Fruit fly (Drosophila melanogaster) whole organism, prepupa: Measurements from ENCODE around the gene mRpS2.

ENCODE experiments used
- Blimp-1 ChIP-seq: fragments of 200-800 bp; sonication (Bioruptor generic); optimal IDR thresholded peaks from 3 replicates; lab custom pipeline; 2017; ENCODE audit warnings: missing biosample characterization, missing genetic modification characterization, mild to moderate bottlenecking, moderate library complexity, missing genetic modification reagents
- CG10669 ChIP-seq: fragments of 200-800 bp; sonication (Bioruptor generic); optimal IDR thresholded peaks from 3 replicates; lab custom pipeline; 2018; ENCODE audit warnings: missing biosample characterization, mild to moderate bottlenecking, missing genetic modification characterization, moderate library complexity
- CG11294 ChIP-seq: fragments of 200-800 bp; sonication (Bioruptor generic); IDR thresholded peaks from 2 replicates; pipeline ENCODE4 v1.3.6; 2022; ENCODE audit warnings: missing biosample characterization, missing genetic modification characterization
- CG11902 ChIP-seq: fragments of 200-800 bp; sonication (Bioruptor generic); optimal IDR thresholded peaks from 3 replicates; lab custom pipeline; 2016; ENCODE audit warnings: missing biosample characterization, missing genetic modification characterization
- CG15336 ChIP-seq: fragments of 200-800 bp; sonication (Bioruptor generic); IDR thresholded peaks from 2 replicates; pipeline ENCODE4 v1.3.6; 2022; ENCODE audit warnings: missing biosample characterization, missing genetic modification characterization
- CG1621 ChIP-seq: fragments of 200-800 bp; sonication (Bioruptor generic); optimal IDR thresholded peaks from 3 replicates; lab custom pipeline; 2018; ENCODE audit warnings: missing biosample characterization, mild to moderate bottlenecking, missing genetic modification characterization
- CG16779 ChIP-seq: fragments of 200-800 bp; sonication (Bioruptor generic); optimal IDR thresholded peaks from 3 replicates; lab custom pipeline; 2017; ENCODE audit warnings: missing biosample characterization, mild to moderate bottlenecking, missing genetic modification characterization
- CG3032 ChIP-seq: fragments of 200-800 bp; optimal IDR thresholded peaks from 2 replicates; lab custom pipeline; 2019; ENCODE audit warnings: missing biosample characterization, mild to moderate bottlenecking, missing genetic modification characterization, moderate library complexity
- CG32006 ChIP-seq: fragments of 200-800 bp; sonication (Bioruptor generic); optimal IDR thresholded peaks from 3 replicates; lab custom pipeline; 2017; ENCODE audit warnings: missing biosample characterization, mild to moderate bottlenecking, missing genetic modification characterization
- CG3919 ChIP-seq: fragments of 200-800 bp; sonication (Bioruptor generic); optimal IDR thresholded peaks from 3 replicates; lab custom pipeline; 2016; ENCODE audit warnings: missing biosample characterization, missing genetic modification characterization
- CG4318 ChIP-seq: fragments of 200-800 bp; sonication (Bioruptor generic); optimal IDR thresholded peaks from 3 replicates; lab custom pipeline; 2017; ENCODE audit warnings: missing biosample characterization, mild to moderate bottlenecking, missing genetic modification characterization
- CG6163 ChIP-seq: fragments of 200-800 bp; sonication (Bioruptor generic); IDR thresholded peaks from 3 replicates; pipeline ENCODE4 v1.3.6; 2022; ENCODE audit warnings: missing biosample characterization, missing genetic modification characterization
- CG6276 ChIP-seq: fragments of 200-800 bp; sonication (Bioruptor generic); optimal IDR thresholded peaks from 2 replicates; lab custom pipeline; 2017; ENCODE audit warnings: missing biosample characterization, mild to moderate bottlenecking, missing genetic modification characterization
- CG6808 ChIP-seq: fragments of 200-800 bp; sonication (Bioruptor generic); optimal IDR thresholded peaks from 3 replicates; lab custom pipeline; 2017; ENCODE audit warnings: missing biosample characterization, missing genetic modification characterization, mild to moderate bottlenecking, moderate library complexity, missing genetic modification reagents
- CG6854 ChIP-seq: fragments of 200-800 bp; sonication (Bioruptor generic); optimal IDR thresholded peaks from 2 replicates; lab custom pipeline; 2017; ENCODE audit warnings: missing biosample characterization, mild to moderate bottlenecking, missing genetic modification characterization
- CG7368 ChIP-seq: fragments of 200-800 bp; sonication (Bioruptor generic); optimal IDR thresholded peaks from 3 replicates; lab custom pipeline; 2016; ENCODE audit warnings: missing biosample characterization, missing genetic modification characterization
- CG8119 ChIP-seq: fragments of 200-800 bp; sonication (Bioruptor generic); IDR thresholded peaks from 3 replicates; pipeline ENCODE4 v1.3.6; 2022; ENCODE audit warnings: missing biosample characterization, missing genetic modification characterization
- CG9139 ChIP-seq: fragments of 200-800 bp; sonication (Bioruptor generic); optimal IDR thresholded peaks from 3 replicates; lab custom pipeline; 2017; ENCODE audit warnings: missing biosample characterization, mild to moderate bottlenecking, missing genetic modification characterization
- Eip75B ChIP-seq: fragments of 200-800 bp; sonication (Bioruptor generic); optimal IDR thresholded peaks from 3 replicates; lab custom pipeline; 2016; ENCODE audit warnings: missing biosample characterization, missing genetic modification characterization
- Eip78C ChIP-seq: fragments of 200-800 bp; sonication (Bioruptor generic); peaks from one replicate; lab custom pipeline; 2016; ENCODE audit warnings: missing biosample characterization, missing genetic modification characterization
- Ets96B ChIP-seq: fragments of 200-800 bp; optimal IDR thresholded peaks from 2 replicates; lab custom pipeline; 2019; ENCODE audit warnings: missing biosample characterization, mild to moderate bottlenecking, missing genetic modification characterization, moderate library complexity
- Hr38 ChIP-seq: sonication (Bioruptor generic); optimal IDR thresholded peaks from 2 replicates; lab custom pipeline; 2016; ENCODE audit warnings: missing biosample characterization, missing genetic modification characterization
- Met ChIP-seq: fragments of 200-800 bp; sonication (Bioruptor generic); optimal IDR thresholded peaks from 3 replicates; lab custom pipeline; 2016; ENCODE audit warnings: missing biosample characterization, missing genetic modification characterization
- OdsH ChIP-seq: fragments of 200-800 bp; sonication (Bioruptor generic); optimal IDR thresholded peaks from 3 replicates; lab custom pipeline; 2016; ENCODE audit warnings: missing biosample characterization, missing genetic modification characterization
- Smox ChIP-seq: fragments of 200-800 bp; sonication (Bioruptor generic); optimal IDR thresholded peaks from 3 replicates; lab custom pipeline; 2016; ENCODE audit warnings: missing biosample characterization, missing genetic modification characterization
- acj6 ChIP-seq: fragments of 200-800 bp; sonication (Bioruptor generic); optimal IDR thresholded peaks from 3 replicates; lab custom pipeline; 2016; ENCODE audit warnings: missing biosample characterization, missing genetic modification characterization
- cyc ChIP-seq: fragments of 200-800 bp; sonication (Bioruptor generic); optimal IDR thresholded peaks from 3 replicates; lab custom pipeline; 2016; ENCODE audit warnings: missing biosample characterization, missing genetic modification characterization
- dsx ChIP-seq: fragments of 200-800 bp; optimal IDR thresholded peaks from 3 replicates; lab custom pipeline; 2019; ENCODE audit warnings: missing biosample characterization, mild to moderate bottlenecking, missing genetic modification characterization, moderate library complexity; ENCODE audit not compliant: poor library complexity, severe bottlenecking
- eg ChIP-seq: fragments of 200-800 bp; sonication (Bioruptor generic); IDR thresholded peaks from 3 replicates; pipeline ENCODE4 v1.3.6; 2022; ENCODE audit warnings: missing biosample characterization, missing genetic modification characterization
- esn ChIP-seq: fragments of 200-800 bp; sonication (Bioruptor generic); optimal IDR thresholded peaks from 2 replicates; lab custom pipeline; 2016; ENCODE audit warnings: missing biosample characterization, mild to moderate bottlenecking, missing genetic modification characterization, moderate library complexity
- fd59A ChIP-seq: fragments of 200-800 bp; sonication (Bioruptor generic); optimal IDR thresholded peaks from 2 replicates; lab custom pipeline; 2017; ENCODE audit warnings: missing biosample characterization, mild to moderate bottlenecking, missing genetic modification characterization, missing genetic modification reagents
- fkh ChIP-seq: fragments of 200-800 bp; sonication (Bioruptor generic); optimal IDR thresholded peaks from 3 replicates; lab custom pipeline; 2017; ENCODE audit warnings: missing biosample characterization, mild to moderate bottlenecking, missing genetic modification characterization, moderate library complexity
- net ChIP-seq: fragments of 200-800 bp; sonication (Bioruptor generic); optimal IDR thresholded peaks from 3 replicates; lab custom pipeline; 2016; ENCODE audit warnings: missing biosample characterization, missing genetic modification characterization
- pdm3 ChIP-seq: fragments of 200-800 bp; sonication (Bioruptor generic); optimal IDR thresholded peaks from 3 replicates; lab custom pipeline; 2016; ENCODE audit warnings: missing biosample characterization, missing genetic modification characterization
- salr ChIP-seq, 2 experiments: fragments of 200-800 bp; sonication (Bioruptor generic); optimal IDR thresholded peaks; 3 replicates each; lab custom pipeline; 2016 to 2018; ENCODE audit warnings: missing biosample characterization in 2 of 2, missing genetic modification characterization in 2 of 2, mild to moderate bottlenecking in 1 of 2
- ss ChIP-seq, 2 experiments: fragments of 200-800 bp; sonication (Bioruptor generic); optimal IDR thresholded peaks; 2 replicates in 1 of 2; 3 replicates in 1 of 2; lab custom pipeline; 2017 to 2018; ENCODE audit warnings: mild to moderate bottlenecking in 2 of 2, missing biosample characterization in 2 of 2, missing genetic modification characterization in 2 of 2, moderate library complexity in 1 of 2
- svp ChIP-seq: fragments of 200-800 bp; sonication (Bioruptor generic); peaks from one replicate; lab custom pipeline; 2016; ENCODE audit warnings: missing biosample characterization, missing genetic modification characterization
- topi ChIP-seq: fragments of 200-800 bp; sonication (Bioruptor generic); optimal IDR thresholded peaks from 3 replicates; lab custom pipeline; 2016; ENCODE audit warnings: missing biosample characterization, missing genetic modification characterization
- vri ChIP-seq: fragments of 200-800 bp; sonication (Bioruptor generic); optimal IDR thresholded peaks from 3 replicates; lab custom pipeline; 2016; ENCODE audit warnings: missing biosample characterization, mild to moderate bottlenecking, missing genetic modification characterization

mRpS2 gene

dm6 chr2L:4893612-4894011, 43.4 kb upstream of the mRpS2 start:
- TF ChIP-seq OdsH (GFP tag; lab: Kevin White, UChicago) (no peak), CG1621 (tag; lab: Kevin White, UChicago) (no peak), fd59A (GFP tag; lab: Kevin White, UChicago) (no peak), vri (GFP tag; lab: Kevin White, UChicago) (peak; percentile 3), Eip78C (GFP tag; lab: Kevin White, UChicago) (no peak), salr (GFP tag; optimal IDR thresholded peaks at IDR 0.05; lab: Kevin White, UChicago) (no peak), Blimp-1 (no peak)
- TF ChIP-seq, all 60 proteins: peak for 1

DNA sequence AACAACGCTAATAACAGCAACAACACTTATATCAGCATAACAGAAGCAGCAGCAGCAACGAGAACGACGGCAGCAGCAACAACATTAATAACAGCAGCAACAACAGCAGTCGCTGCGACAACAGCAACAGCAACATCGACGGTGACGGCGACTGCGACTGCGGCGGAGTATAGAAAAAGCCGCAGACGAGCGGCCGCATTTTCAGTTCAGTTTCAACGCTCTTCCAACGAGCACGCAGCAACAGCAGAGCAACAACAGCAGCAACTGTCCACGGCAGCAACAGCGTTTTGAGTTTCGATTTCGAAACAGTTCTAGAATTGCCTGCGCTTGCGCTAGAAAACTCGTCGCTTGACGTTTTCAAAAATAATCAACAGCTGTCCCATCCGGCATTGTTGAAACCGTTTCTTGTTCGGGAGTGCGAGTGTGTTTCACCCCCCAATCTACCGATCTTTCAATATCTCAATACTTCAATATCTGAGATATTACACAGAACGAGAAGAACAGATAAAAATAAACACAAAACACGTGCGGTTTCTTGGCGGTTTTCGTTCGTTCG, 41.8 kb upstream of the mRpS2 start, which contains the start of gene CG3036:
TSS of gene CG3036 (plus strand) at position 199 of the 556 bp plus-strand sequence.
- TF ChIP-seq Met (GFP tag; lab: Kevin White, UChicago) (peak; percentile 15), CG4318 (GFP tag; lab: Kevin White, UChicago) (no peak), CG6163 (peak; percentile 67), dsx (GFP tag; lab: Kevin White, UChicago) (peak; percentile 67), CG7368 (GFP tag; lab: Kevin White, UChicago) (peak; percentile 25), Ets96B (tag; lab: Kevin White, UChicago) (peak; percentile 11), CG15336 (GFP tag; lab: Robert Waterston, UW) (peak; percentile 46; the same call in 1 of the 2 replicates), CG8119 (GFP tag; lab: Robert Waterston, UW) (peak; percentile 43; the same call in 1 of the 3 replicates), Eip75B (peak; percentile 46), CG11902 (no peak), cyc (GFP tag; lab: Kevin White, UChicago) (no peak), vri (GFP tag; lab: Kevin White, UChicago) (peak; percentile 28), esn (peak; percentile 2), topi (peak; percentile 37), acj6 (no peak), Hr38 (GFP tag; lab: Kevin White, UChicago) (no peak), svp (GFP tag; lab: Kevin White, UChicago) (peak; percentile 84), CG6276 (GFP tag; lab: Kevin White, UChicago) (no peak), fkh (GFP tag; lab: Kevin White, UChicago) (peak; percentile 25), Smox (GFP tag; lab: Kevin White, UChicago) (no peak), Eip78C (GFP tag; lab: Kevin White, UChicago) (peak; percentile 76), CG6854 (GFP tag; lab: Kevin White, UChicago) (peak; percentile 51), CG16779 (tag; lab: Kevin White, UChicago) (peak; percentile 1), ss (GFP tag; optimal IDR thresholded peaks at IDR 0.05; lab: Kevin White, UChicago) (peak; percentile 14 to 24), eg (GFP tag; lab: Robert Waterston, UW) (peak; percentile 38; the same call in 2 of the 3 replicates), salr (GFP tag; optimal IDR thresholded peaks at IDR 0.05; lab: Kevin White, UChicago) (no peak), CG3919 (peak; percentile 68), CG9139 (peak; percentile 47), net (GFP tag; lab: Kevin White, UChicago) (peak; percentile 41), pdm3 (no peak), CG32006 (GFP tag; lab: Kevin White, UChicago) (no peak), CG1621 (tag; lab: Kevin White, UChicago) (peak; percentile 40)
- TF ChIP-seq, all 60 proteins: peak for 22

dm6 chr2L:4889451-4890045, 39.3 kb upstream of the mRpS2 start, which contains the start of gene CG15625:
CG15625 (plus strand) TSS chr2L:4889995.
- TF ChIP-seq CG3032 (tag; lab: Kevin White, UChicago), result no peak
- TF ChIP-seq Eip75B, result no peak
- TF ChIP-seq CG6163, result no peak
- TF ChIP-seq CG10669 (GFP tag; lab: Kevin White, UChicago), result no peak
- no peak for TF ChIP-seq CG6808
- no peak for TF ChIP-seq CG11294 (GFP tag; lab: Robert Waterston, UW)
- no peak for TF ChIP-seq Ets96B (tag; lab: Kevin White, UChicago)
- no peak for TF ChIP-seq CG16779 (tag; lab: Kevin White, UChicago)
